Fruit fly (Drosophila melanogaster) whole organism, wandering third instar larva: ENCODE data around the gene CG17272.

Experiments used
- CG32264 ChIP-seq: fragments of 200-800 bp; sonication (Bioruptor generic); optimal IDR thresholded peaks from 2 replicates; lab custom pipeline; 2016; ENCODE audit warnings: missing biosample characterization, missing genetic modification characterization
- CrebA ChIP-seq: fragments of 200-800 bp; sonication (Bioruptor generic); optimal IDR thresholded peaks from 2 replicates; lab custom pipeline; 2016; ENCODE audit warnings: missing biosample characterization, mild to moderate bottlenecking, missing genetic modification characterization, borderline replicate concordance
- Dfd ChIP-seq: fragments of >200 bp; optimal IDR thresholded peaks from 2 replicates; lab custom pipeline; 2017; ENCODE audit warnings: missing biosample characterization, missing genetic modification characterization
- Dif ChIP-seq: fragments of 200-275, 200-300 bp; sonication (Bioruptor generic); optimal IDR thresholded peaks from 2 replicates; lab custom pipeline; 2018; ENCODE audit warnings: missing biosample characterization, missing genetic modification characterization; ENCODE audit not compliant: partially characterized antibody
- GATAd ChIP-seq: sonication (Bioruptor generic); optimal IDR thresholded peaks from 2 replicates; lab custom pipeline; 2016; ENCODE audit warnings: missing biosample characterization, missing genetic modification characterization
- Hr78 ChIP-seq: fragments of >200 bp; optimal IDR thresholded peaks from 2 replicates; lab custom pipeline; 2017; ENCODE audit warnings: missing biosample characterization, missing genetic modification characterization
- Hr83 ChIP-seq: fragments of 200-300 bp; sonication (Bioruptor generic); optimal IDR thresholded peaks from 2 replicates; lab custom pipeline; 2016; ENCODE audit warnings: missing biosample characterization, mild to moderate bottlenecking, missing genetic modification characterization, moderate library complexity; ENCODE audit not compliant: poor library complexity, severe bottlenecking
- Jra ChIP-seq: sonication (Bioruptor generic); optimal IDR thresholded peaks from 2 replicates; lab custom pipeline; 2016; ENCODE audit warnings: missing biosample characterization, missing genetic modification characterization
- Mio ChIP-seq: sonication (Bioruptor generic); optimal IDR thresholded peaks from 2 replicates; lab custom pipeline; 2016; ENCODE audit warnings: missing biosample characterization, missing genetic modification characterization
- Myc ChIP-seq: fragments of >200 bp; optimal IDR thresholded peaks from 2 replicates; lab custom pipeline; 2017
- N ChIP-seq: fragments of >200 bp; optimal IDR thresholded peaks from 2 replicates; lab custom pipeline; 2018; ENCODE audit warnings: missing biosample characterization, missing external identifiers, missing genetic modification characterization
- OdsH ChIP-seq: fragments of 200-800 bp; sonication (Bioruptor generic); optimal IDR thresholded peaks from 2 replicates; lab custom pipeline; 2016; ENCODE audit warnings: missing biosample characterization, mild to moderate bottlenecking, missing genetic modification characterization
- Rel ChIP-seq, 2 experiments: fragments of 200-800 bp; sonication (Bioruptor generic) in 1 of 2; optimal IDR thresholded peaks; 2 replicates in 1 of 2; 3 replicates in 1 of 2; lab custom pipeline; 2016 to 2019; ENCODE audit warnings: mild to moderate bottlenecking in 2 of 2, missing biosample characterization in 2 of 2, missing genetic modification characterization in 2 of 2, moderate library complexity in 1 of 2
- br ChIP-seq: fragments of 200-800 bp; sonication (Bioruptor generic); optimal IDR thresholded peaks from 2 replicates; lab custom pipeline; 2016; ENCODE audit warnings: missing biosample characterization, missing genetic modification characterization
- brk ChIP-seq: fragments of 200-800 bp; sonication (Bioruptor generic); optimal IDR thresholded peaks from 2 replicates; lab custom pipeline; 2016; ENCODE audit warnings: missing biosample characterization, mild to moderate bottlenecking, missing genetic modification characterization
- dl ChIP-seq, 2 experiments: fragments of 175-275, 200-275 bp in 1 of 2; fragments of 200-275 bp in 1 of 2; sonication (Bioruptor generic); optimal IDR thresholded peaks; lab custom pipeline; 2018; ENCODE audit warnings: mild to moderate bottlenecking in 2 of 2, missing biosample characterization in 2 of 2, missing genetic modification characterization in 2 of 2, moderate library complexity in 2 of 2; ENCODE audit not compliant: partially characterized antibody in 2 of 2, insufficient read depth in 1 of 2
- dmrt93B ChIP-seq: fragments of 200-800 bp; sonication (Bioruptor generic); optimal IDR thresholded peaks from 2 replicates; lab custom pipeline; 2018; ENCODE audit warnings: missing biosample characterization, mild to moderate bottlenecking, missing genetic modification characterization
- ey ChIP-seq: fragments of 200-800 bp; sonication (Bioruptor generic); optimal IDR thresholded peaks from 2 replicates; lab custom pipeline; 2016; ENCODE audit warnings: missing biosample characterization, missing genetic modification characterization
- foxo ChIP-seq, 2 experiments: fragments of 200-800 bp; sonication (Bioruptor generic); optimal IDR thresholded peaks; 2 replicates in 1 of 2; 3 replicates in 1 of 2; lab custom pipeline; 2016 to 2017; ENCODE audit warnings: missing biosample characterization in 2 of 2, missing genetic modification characterization in 2 of 2
- fru ChIP-seq: fragments of 200-800 bp; sonication (Bioruptor generic); optimal IDR thresholded peaks from 3 replicates; lab custom pipeline; 2016; ENCODE audit warnings: missing biosample characterization, mild to moderate bottlenecking, missing genetic modification characterization
- h ChIP-seq: fragments of 200-800 bp; sonication (Bioruptor generic); optimal IDR thresholded peaks from 3 replicates; lab custom pipeline; 2016; ENCODE audit warnings: missing biosample characterization, mild to moderate bottlenecking, missing genetic modification characterization
- psq ChIP-seq: fragments of 200-800 bp; sonication (Bioruptor generic); optimal IDR thresholded peaks from 3 replicates; lab custom pipeline; 2017; ENCODE audit warnings: missing biosample characterization, mild to moderate bottlenecking, missing genetic modification characterization, moderate library complexity
- rgr ChIP-seq: fragments of 200-800 bp; sonication (Bioruptor generic); optimal IDR thresholded peaks from 3 replicates; lab custom pipeline; 2016; ENCODE audit warnings: missing biosample characterization, mild to moderate bottlenecking, missing genetic modification characterization
- sv ChIP-seq: fragments of 200-800 bp; sonication (Bioruptor generic); optimal IDR thresholded peaks from 3 replicates; lab custom pipeline; 2016; ENCODE audit warnings: missing biosample characterization, missing genetic modification characterization
- tai ChIP-seq: sonication (Bioruptor generic); optimal IDR thresholded peaks from 2 replicates; lab custom pipeline; 2016; ENCODE audit warnings: missing biosample characterization, missing genetic modification characterization

Gene CG17272

dm6 chr3R:20821815-20822375 is 2.1 kb downstream of the CG17272 start, which contains the start of the genes CG17271 and RpS20 (continued):
- TF ChIP-seq tai (no peak), Jra (GFP tag; lab: Kevin White, UChicago) (peak; percentile 91), psq (peak; percentile 67), Rel (GFP tag; optimal IDR thresholded peaks at IDR 0.05; lab: Kevin White, UChicago) (no peak), Rel (tag; optimal IDR thresholded peaks at IDR 0.05; lab: Kevin White, UChicago) (peak; percentile 74), rgr (GFP tag; lab: Kevin White, UChicago) (peak; percentile 89), N (GFP tag; lab: Kevin White, UChicago) (no peak), dl (GFP tag; optimal IDR thresholded peaks at IDR 0.05; lab: Kevin White, UChicago; ENCODE audit: insufficient read depth in 1 of 2, partially characterized antibody in 2 of 2) (peak in 1 of 2 experiments; percentile 78), br (GFP tag; lab: Kevin White, UChicago) (peak; percentile 87), Hr83 (GFP tag; lab: Kevin White, UChicago) (peak; percentile 87), Myc (lab: Kevin White, UChicago) (peak; percentile 61)

DNA sequence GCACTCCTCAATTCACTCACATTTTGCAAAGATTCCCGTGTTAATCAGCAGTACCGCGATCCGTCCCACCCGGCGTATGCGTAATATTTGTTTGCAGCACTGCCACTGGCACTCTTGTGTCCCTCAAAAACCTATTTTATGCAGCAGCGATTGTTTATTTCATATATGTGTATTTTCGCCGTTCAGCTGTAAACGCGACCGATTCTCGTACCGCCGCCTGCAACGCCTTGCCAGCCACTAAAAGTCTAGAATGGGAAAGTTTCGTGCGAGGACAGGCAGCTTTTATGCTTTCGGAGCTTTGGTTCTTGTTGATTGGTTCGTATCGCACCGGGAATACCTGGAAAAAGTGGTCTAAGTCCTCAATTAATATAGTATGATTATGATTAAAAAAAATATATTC is 5.3 kb downstream of the CG17272 start, which contains the start of gene CG17270:
CG17270 (minus strand) TSS at position 241 of the 400 bp plus-strand sequence.
- no peak for TF ChIP-seq OdsH (GFP tag; lab: Kevin White, UChicago)
- no peak for TF ChIP-seq GATAd (GFP tag; lab: Kevin White, UChicago)
- no peak for TF ChIP-seq CrebA (GFP tag; lab: Kevin White, UChicago)
- TF ChIP-seq h (GFP tag; lab: Kevin White, UChicago), result no peak
- TF ChIP-seq fru, result no peak
- TF ChIP-seq Jra (GFP tag; lab: Kevin White, UChicago), result no peak
- no peak for TF ChIP-seq CG32264 (GFP tag; lab: Kevin White, UChicago)
- TF ChIP-seq Mio (GFP tag; lab: Kevin White, UChicago), result no peak
- no peak for TF ChIP-seq foxo (GFP tag; optimal IDR thresholded peaks at IDR 0.05; lab: Kevin White, UChicago)
- TF ChIP-seq sv (GFP tag; lab: Kevin White, UChicago), result no peak
- TF ChIP-seq psq, result no peak

- no peak for TF ChIP-seq CrebA (GFP tag; lab: Kevin White, UChicago)
- TF ChIP-seq Dif, result no peak
- TF ChIP-seq psq, result no peak
- TF ChIP-seq dmrt93B, result no peak
- no peak for TF ChIP-seq Rel (GFP tag; optimal IDR thresholded peaks at IDR 0.05; lab: Kevin White, UChicago)
- peak; percentile 45 for TF ChIP-seq Rel (tag; optimal IDR thresholded peaks at IDR 0.05; lab: Kevin White, UChicago)
- TF ChIP-seq sv (GFP tag; lab: Kevin White, UChicago), result no peak
- no peak for TF ChIP-seq h (GFP tag; lab: Kevin White, UChicago)
- TF ChIP-seq Dfd (GFP tag; lab: Kevin White, UChicago), result no peak
Measured at dm6 chr3R:20818237-20818636, 5.8 kb downstream of the CG17272 start.

- TF ChIP-seq ey (GFP tag; lab: Kevin White, UChicago), result no peak
- TF ChIP-seq Myc (lab: Kevin White, UChicago), result peak; percentile 69
Measured at dm6 chr3R:20816008-20816407, 8.0 kb downstream of the CG17272 start, which contains the start of gene Fancd2. Fancd2 (minus strand) TSS chr3R:20816190.

DNA sequence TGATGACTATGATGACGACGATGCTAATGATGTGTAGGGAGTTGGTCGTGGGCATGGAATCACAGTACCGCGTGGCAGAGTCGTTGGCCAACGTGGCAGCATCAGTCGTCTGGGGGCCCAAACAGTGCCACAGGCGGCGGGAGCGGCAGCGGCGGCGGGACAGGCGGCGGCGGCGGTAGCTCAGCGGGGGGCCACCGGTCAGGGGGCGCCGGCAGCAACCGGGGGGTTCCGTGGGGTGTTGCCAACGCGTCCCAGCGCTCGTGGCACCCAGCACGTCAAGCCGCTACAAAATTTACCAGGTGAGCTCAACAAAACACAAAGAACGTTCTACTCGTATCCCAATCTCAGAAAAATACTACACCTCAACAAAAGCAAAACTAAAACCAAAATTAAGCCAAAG is 21.8 kb downstream of the CG17272 start:
- TF ChIP-seq Dfd (GFP tag; lab: Kevin White, UChicago) (peak; percentile 98), Jra (GFP tag; lab: Kevin White, UChicago) (no peak)

DNA sequence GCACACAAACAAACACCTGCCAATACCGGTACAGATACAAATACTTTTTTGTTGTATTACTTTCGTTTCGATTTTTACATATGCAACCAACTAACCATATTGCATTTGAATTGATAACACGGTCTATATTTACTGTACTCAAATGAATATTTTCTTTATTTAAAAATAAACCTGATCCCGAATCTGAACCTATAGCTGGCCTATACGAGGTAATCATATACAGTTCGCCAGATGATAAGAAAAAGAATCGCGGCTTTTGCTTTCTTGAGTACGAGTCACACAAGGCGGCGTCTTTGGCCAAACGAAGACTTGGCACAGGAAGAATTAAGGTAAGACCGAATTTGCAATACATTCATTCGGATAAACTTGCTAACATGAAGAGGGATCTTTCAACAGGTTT is 27.1 kb downstream of the CG17272 start:
- no peak for TF ChIP-seq tai
- no peak for TF ChIP-seq Hr83 (GFP tag; lab: Kevin White, UChicago)
- no peak for TF ChIP-seq Hr78 (GFP tag; lab: Kevin White, UChicago)
- TF ChIP-seq CrebA (GFP tag; lab: Kevin White, UChicago), result no peak
- no peak for TF ChIP-seq brk (GFP tag; lab: Kevin White, UChicago)
- TF ChIP-seq, all 38 proteins: peak for 0
